Fruit fly (Drosophila melanogaster): ENCODE results near the gene dlp.

dlp gene

DNA sequence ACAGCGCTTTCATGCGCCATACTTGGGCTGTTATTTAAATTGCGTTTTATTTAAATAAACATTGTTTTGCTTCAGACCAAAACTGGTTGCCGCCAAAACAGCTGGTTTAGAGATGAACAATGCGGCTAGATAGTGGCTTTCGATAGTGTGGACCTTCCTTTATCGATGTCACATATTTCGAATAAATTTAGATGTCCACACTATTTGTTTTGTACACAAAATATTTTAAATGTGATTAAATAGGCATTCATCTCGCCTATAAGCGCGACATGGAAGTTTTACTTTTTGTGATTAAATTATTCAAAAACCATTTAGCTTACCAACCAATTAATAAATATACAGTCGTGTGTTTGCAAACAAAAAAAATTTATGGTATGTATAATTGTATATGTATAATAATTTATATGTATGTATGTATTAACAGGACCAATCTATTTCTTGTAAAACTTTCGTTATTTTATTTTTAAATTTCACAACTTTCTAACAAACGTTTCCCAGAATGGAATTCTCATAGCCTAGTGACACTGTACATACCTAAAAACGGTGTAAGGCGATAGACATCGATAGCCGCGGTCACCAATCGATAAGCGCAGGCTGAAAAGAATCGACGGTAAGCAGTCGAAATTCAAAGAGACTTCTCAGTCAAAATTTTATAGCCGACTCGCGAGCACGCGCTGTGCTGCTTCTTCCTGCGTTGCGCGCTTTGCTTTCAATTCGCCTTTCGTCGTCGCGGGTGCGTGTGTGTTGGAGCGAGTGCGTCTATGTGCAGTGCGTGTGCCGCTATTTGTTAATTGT lies at the start of gene dlp, which contains the start of gene RecQ5:
TSS of gene dlp (plus strand) at position 638 of the 795 bp plus-strand sequence.
TSS of gene RecQ5 (minus strand) at position 114 of the 795 bp plus-strand sequence.
- no peak for TF ChIP-seq noc (tag; optimal IDR thresholded peaks at IDR 0.05)

DNA sequence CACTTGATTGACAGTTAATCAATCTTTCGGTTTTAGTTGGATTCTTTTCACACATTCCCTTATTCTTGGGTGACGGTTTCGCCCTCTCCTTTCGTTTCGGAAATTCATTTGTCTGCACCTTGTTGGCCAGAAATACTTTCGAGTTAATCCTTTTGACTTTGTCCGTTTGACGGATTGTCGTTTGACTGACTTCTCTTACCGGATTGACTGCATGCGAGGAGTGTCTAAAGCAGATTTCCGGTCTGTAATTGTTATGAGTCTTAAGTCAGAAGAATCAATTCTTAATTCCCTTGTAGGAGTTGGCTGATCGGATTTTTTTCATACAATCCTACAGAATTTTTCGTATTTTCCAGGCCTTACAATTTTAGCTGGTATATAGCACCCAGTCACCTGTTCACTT lies 49.7 kb upstream of the dlp start:
- TF ChIP-seq noc (tag; optimal IDR thresholded peaks at IDR 0.05): no peak

- TF ChIP-seq noc (tag; optimal IDR thresholded peaks at IDR 0.05): no peak
Observed at dm6 chr3L:14583803-14584202, 48.6 kb upstream of the dlp start.

dm6 chr3L:14590964-14591363 lies 41.4 kb upstream of the dlp start:
- TF ChIP-seq noc (tag; optimal IDR thresholded peaks at IDR 0.05): no peak

DNA sequence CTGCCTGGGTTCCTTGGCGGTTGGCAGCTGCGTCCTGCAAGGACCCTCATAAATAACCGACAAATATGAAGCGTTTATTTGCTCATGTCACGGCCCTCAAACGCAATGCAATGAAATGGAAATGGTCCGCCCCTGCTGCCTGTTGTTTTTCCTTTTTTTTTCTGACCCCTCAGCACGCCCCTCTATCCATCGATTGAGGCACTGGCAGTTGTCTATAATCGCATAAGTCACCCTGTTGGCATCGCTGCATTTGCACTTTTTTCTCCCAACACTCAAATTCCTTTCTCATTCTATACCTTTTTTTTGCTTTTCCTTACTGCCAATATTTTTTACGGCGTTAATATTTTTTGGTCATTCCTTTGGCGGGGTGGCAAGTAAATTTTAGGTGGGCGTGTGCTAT lies 40.2 kb upstream of the dlp start:
- TF ChIP-seq noc (tag; optimal IDR thresholded peaks at IDR 0.05): no peak

DNA sequence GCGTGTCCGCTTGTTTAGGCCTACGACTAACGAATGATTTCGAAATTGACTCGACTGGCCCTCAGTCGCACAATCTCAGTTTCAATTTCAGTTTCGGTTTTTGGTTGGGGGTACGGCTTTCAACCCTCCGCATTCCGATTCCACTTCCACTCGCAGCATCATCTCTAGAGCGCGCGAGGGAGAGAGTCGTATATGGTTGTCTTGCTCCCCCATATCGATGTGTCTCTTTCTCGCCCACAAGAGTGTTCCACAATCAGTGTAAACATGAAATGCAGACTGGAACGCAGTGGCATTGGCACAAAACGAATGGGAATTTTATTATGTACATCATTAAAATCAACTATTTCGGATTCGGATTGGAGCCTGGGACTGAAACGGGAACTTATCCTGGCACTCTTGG lies 32.9 kb upstream of the dlp start, which contains the start of gene HGTX:
TSS of gene HGTX (minus strand) at position 38 of the 400 bp plus-strand sequence.
- TF ChIP-seq noc (tag; optimal IDR thresholded peaks at IDR 0.05): no peak

dm6 chr3L:14600570-14600969 lies 31.8 kb upstream of the dlp start:
- no peak for TF ChIP-seq noc (tag; optimal IDR thresholded peaks at IDR 0.05)

DNA sequence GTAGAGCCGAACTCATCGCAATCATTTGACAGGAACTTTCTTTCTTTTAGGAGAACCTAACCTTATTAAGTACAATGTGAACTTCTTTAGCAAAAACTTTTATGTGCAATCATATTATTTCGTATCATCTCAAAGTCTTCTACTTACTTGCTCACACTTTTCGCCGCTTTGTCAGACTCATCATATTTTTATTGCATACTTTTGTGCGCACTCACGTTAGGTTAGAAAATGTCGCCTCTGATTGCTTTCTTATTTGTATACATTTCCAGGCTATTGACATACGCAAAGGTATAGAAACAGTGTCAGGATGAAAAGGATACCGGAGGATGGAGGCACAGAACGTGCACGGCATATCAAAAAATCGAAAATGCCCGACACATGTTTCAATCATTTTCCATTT lies 29.2 kb upstream of the dlp start:
- TF ChIP-seq noc (tag; optimal IDR thresholded peaks at IDR 0.05): no peak

DNA sequence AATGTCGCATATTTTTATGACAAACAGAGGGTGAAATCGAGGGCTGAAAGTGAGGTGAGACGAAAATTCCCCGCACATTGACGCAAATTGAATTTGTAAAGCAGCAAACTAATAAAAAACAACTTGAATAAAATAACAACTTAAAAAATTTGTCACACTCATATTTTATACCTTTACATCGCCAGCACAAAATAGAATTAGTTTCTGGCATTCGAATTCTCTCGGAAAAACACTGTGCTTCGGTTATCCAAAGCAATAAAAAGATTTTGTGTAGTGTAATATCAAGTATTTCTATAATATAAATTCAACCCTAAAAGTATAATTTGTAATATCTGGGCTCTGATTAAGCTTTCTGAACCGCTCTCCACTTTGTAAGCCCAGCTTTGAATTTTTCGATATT lies 27.1 kb upstream of the dlp start:
- TF ChIP-seq noc (tag; optimal IDR thresholded peaks at IDR 0.05): no peak

DNA sequence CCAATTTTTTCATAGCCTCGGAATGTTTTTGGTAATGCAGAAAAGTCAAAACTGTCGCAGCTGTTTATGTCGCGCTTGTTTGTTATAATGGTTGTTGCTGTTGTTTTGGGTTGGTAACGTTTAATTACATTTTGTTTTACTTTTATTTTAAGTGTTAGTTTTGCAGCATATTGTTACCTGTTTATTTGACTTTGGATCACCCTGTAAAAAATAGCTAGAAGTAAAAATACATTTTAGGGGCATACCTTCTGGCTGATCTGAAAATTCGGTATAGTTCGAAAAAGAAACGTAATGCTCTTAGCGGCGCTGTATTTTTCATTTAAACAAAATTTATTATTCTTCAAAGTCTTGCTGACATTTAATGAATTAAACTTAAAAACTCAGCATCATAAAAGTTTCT lies 24.8 kb upstream of the dlp start:
- TF ChIP-seq noc (tag; optimal IDR thresholded peaks at IDR 0.05): no peak

dm6 chr3L:14609138-14609729 lies 23.2 kb upstream of the dlp start:
- TF ChIP-seq noc (tag; optimal IDR thresholded peaks at IDR 0.05): no peak

- no peak for TF ChIP-seq noc (tag; optimal IDR thresholded peaks at IDR 0.05)
Observed at dm6 chr3L:14610458-14610857, 21.9 kb upstream of the dlp start.

DNA sequence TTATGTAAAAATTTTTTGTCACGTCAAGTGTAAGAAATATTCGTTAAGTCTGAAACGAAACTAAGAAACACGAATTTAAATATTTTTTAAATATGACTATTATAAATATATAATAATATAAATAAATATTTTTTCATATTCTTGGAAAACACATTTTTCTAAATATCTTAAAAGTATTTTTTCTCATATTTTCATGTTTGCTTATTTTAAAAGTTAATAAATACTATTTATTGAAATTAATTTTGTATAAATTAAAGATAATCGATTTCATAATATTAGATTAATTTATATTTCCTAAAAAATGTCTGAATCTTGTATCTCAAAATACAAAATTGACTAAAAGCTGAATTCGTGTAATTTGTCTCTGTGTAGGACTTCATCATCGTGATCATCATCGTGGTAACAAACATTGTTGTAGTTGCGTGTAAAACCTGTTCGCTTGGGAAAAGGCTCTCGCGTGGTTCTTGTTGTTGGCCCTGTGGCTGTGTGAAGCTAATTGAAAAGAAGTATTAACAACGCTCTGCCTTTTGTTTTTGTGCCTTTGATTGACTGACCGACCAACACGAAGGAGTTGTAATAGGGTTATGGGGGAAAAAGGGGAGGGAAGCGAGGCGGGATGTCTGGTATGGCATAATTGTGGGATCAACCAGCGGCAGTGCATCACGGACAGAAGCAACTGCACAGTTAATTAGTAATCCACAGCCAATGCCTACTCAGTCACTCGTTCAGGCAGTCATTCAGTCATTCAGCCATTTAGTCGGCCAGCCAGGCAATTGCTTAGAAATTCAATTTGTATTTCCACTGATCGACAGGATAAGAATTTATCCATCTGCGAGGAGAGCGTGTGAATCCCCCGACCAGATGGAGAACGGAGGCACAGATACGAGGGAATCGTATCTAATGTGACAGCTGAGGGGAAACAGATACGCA lies 20.7 kb upstream of the dlp start:
- no peak for TF ChIP-seq noc (tag; optimal IDR thresholded peaks at IDR 0.05)

DNA sequence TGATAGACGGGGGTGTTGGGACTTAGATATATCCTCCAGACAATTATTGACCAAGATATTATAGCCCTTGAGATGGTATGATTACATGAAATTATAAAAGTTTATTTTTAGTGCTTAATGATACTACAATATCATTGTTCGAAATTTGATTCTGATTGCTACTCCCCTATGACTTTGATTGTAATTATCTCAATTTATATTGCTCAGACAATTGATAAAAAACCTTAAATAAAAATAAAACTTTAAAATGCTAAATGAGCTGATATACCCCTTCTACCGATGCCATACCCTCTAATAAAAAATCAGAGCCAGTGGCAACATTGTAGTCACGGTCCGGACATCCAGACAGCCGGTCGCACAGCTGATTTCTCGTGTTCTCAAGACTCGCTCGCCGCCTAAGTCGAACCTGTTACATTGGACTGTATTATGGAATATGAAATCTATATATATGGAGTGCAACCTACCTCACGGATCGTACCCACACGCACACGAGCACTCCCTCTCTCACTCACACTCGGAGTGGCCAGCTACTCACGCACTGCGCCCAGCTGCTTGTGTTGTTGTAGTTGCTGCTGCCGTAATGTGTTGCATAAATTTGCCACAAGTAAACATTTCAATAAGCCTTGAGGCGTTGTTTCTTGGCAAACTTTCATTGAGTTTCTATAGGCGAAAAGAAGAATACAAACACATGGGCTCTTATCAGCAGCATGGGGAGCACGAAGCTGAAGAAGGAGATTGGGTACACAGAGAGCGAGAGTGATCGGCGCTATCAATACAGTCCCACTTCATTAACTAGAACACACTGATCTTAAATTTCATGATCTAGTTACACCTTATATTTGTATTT lies 19.2 kb upstream of the dlp start:
- no peak for TF ChIP-seq noc (tag; optimal IDR thresholded peaks at IDR 0.05)
